Worm (Caenorhabditis elegans) whole organism, young adult: ENCODE data around the gene C27F2.4.

Experiments
- B0261.1 ChIP-seq: sonication (generic microtip); optimal IDR thresholded peaks from 2 replicates; lab custom pipeline; 2016; ENCODE audit warnings: mild to moderate bottlenecking, missing genetic modification characterization, moderate library complexity, missing compliant biosample characterization
- B0336.3 ChIP-seq: fragments of 200-800 bp; sonication (Bioruptor generic); IDR thresholded peaks from 2 replicates; pipeline ENCODE4 v1.3.6; 2022; ENCODE audit warnings: missing genetic modification characterization, missing compliant biosample characterization
- C17E4.6 ChIP-seq: fragments of 200-800 bp; sonication (Bioruptor generic); IDR thresholded peaks from 2 replicates; pipeline ENCODE4 v1.3.6; 2022; ENCODE audit warnings: missing genetic modification reagents, missing genetic modification characterization, missing compliant biosample characterization
- D2030.7 ChIP-seq: fragments of 200-800 bp; sonication (Bioruptor generic); IDR thresholded peaks from 2 replicates; pipeline ENCODE4 v1.3.6; 2022; ENCODE audit warnings: missing genetic modification reagents, missing genetic modification characterization, missing compliant biosample characterization
- F10E7.11 ChIP-seq: sonication (generic microtip); optimal IDR thresholded peaks from 2 replicates; lab custom pipeline; 2017; ENCODE audit warnings: mild to moderate bottlenecking, missing genetic modification characterization, moderate library complexity, missing compliant biosample characterization
- F39B2.1 ChIP-seq: fragments of 200-800 bp; sonication (Bioruptor generic); IDR thresholded peaks from 2 replicates; pipeline ENCODE4 v1.3.6; 2022; ENCODE audit warnings: missing genetic modification reagents, missing genetic modification characterization, missing compliant biosample characterization
- F55B11.4 ChIP-seq: sonication (generic microtip); optimal IDR thresholded peaks from 2 replicates; lab custom pipeline; 2016; ENCODE audit warnings: missing compliant biosample characterization, missing genetic modification characterization, borderline replicate concordance; ENCODE audit not compliant: insufficient read depth
- F57A8.1 ChIP-seq: fragments of 200-800 bp; sonication (Bioruptor generic); optimal IDR thresholded peaks from 2 replicates; lab custom pipeline; 2018; ENCODE audit warnings: mild to moderate bottlenecking, missing genetic modification characterization, moderate library complexity, missing compliant biosample characterization
- F57C9.4 ChIP-seq: sonication (generic microtip); optimal IDR thresholded peaks from 2 replicates; lab custom pipeline; 2017; ENCODE audit warnings: mild to moderate bottlenecking, missing genetic modification characterization, missing compliant biosample characterization
- Y53G8AR.9 ChIP-seq: fragments of 200-800 bp; sonication (Bioruptor generic); conservative IDR thresholded peaks from 2 replicates; pipeline ENCODE4 v1.3.6; 2022; ENCODE audit warnings: missing genetic modification reagents, missing genetic modification characterization, missing compliant biosample characterization
- aptf-2 ChIP-seq: fragments of 200-800 bp; sonication (Bioruptor generic); conservative IDR thresholded peaks from 2 replicates; pipeline ENCODE4 v1.3.6; 2022; ENCODE audit warnings: missing genetic modification reagents, missing genetic modification characterization, missing compliant biosample characterization
- attf-3 ChIP-seq: fragments of 200-800 bp; sonication (Bioruptor generic); conservative IDR thresholded peaks from 2 replicates; pipeline ENCODE4 v1.3.6; 2022; ENCODE audit warnings: missing genetic modification reagents, missing genetic modification characterization, missing compliant biosample characterization
- attf-6 ChIP-seq: fragments of 200-800 bp; sonication (Bioruptor generic); IDR thresholded peaks from 2 replicates; pipeline ENCODE4 v1.3.6; 2022; ENCODE audit warnings: missing genetic modification reagents, missing genetic modification characterization, missing compliant biosample characterization
- ccch-3 ChIP-seq: fragments of 200-800 bp; sonication (Bioruptor generic); optimal IDR thresholded peaks from 2 replicates; lab custom pipeline; 2018; ENCODE audit warnings: mild to moderate bottlenecking, missing genetic modification characterization, missing compliant biosample characterization
- cebp-1 ChIP-seq, 2 experiments: fragments of 200-800 bp in 1 of 2; sonication (Bioruptor generic) in 1 of 2; sonication (generic microtip) in 1 of 2; IDR thresholded peaks in 1 of 2; optimal IDR thresholded peaks in 1 of 2; 2 replicates each; pipeline versions ENCODE4 v1.3.6 to Lab custom; 2017 to 2022; ENCODE audit warnings: missing compliant biosample characterization in 2 of 2, missing genetic modification characterization in 2 of 2, mild to moderate bottlenecking in 1 of 2, missing genetic modification reagents in 1 of 2, moderate library complexity in 1 of 2
- cebp-2 ChIP-seq: fragments of 200-800 bp; sonication (Bioruptor generic); IDR thresholded peaks from 2 replicates; pipeline ENCODE4 v1.3.6; 2022; ENCODE audit warnings: missing genetic modification characterization, missing compliant biosample characterization
- ceh-27 ChIP-seq: fragments of 200-800 bp; sonication (Bioruptor generic); optimal IDR thresholded peaks from 2 replicates; lab custom pipeline; 2018; ENCODE audit warnings: mild to moderate bottlenecking, missing genetic modification characterization, moderate library complexity, missing compliant biosample characterization
- ceh-40 ChIP-seq: fragments of 200-800 bp; sonication (Bioruptor generic); IDR thresholded peaks from 2 replicates; pipeline ENCODE4 v1.3.6; 2022; ENCODE audit warnings: missing genetic modification characterization, missing compliant biosample characterization
- ceh-91 ChIP-seq: fragments of 200-800 bp; sonication (Bioruptor generic); IDR thresholded peaks from 2 replicates; pipeline ENCODE4 v1.3.6; 2022; ENCODE audit warnings: missing genetic modification reagents, missing genetic modification characterization, missing compliant biosample characterization
- chd-7 ChIP-seq: sonication (generic microtip); optimal IDR thresholded peaks from 2 replicates; lab custom pipeline; 2016; ENCODE audit warnings: mild to moderate bottlenecking, missing genetic modification characterization, moderate library complexity, missing compliant biosample characterization
- dox-1 ChIP-seq: fragments of 200-800 bp; sonication (Bioruptor generic); IDR thresholded peaks from 2 replicates; pipeline ENCODE4 v1.3.6; 2022; ENCODE audit warnings: missing genetic modification reagents, missing genetic modification characterization, missing compliant biosample characterization
- dpff-1 ChIP-seq: sonication (generic microtip); optimal IDR thresholded peaks from 2 replicates; lab custom pipeline; 2017; ENCODE audit warnings: mild to moderate bottlenecking, missing genetic modification characterization, missing compliant biosample characterization
- ets-4 ChIP-seq: fragments of 200-800 bp; sonication (Bioruptor generic); optimal IDR thresholded peaks from 2 replicates; lab custom pipeline; 2018; ENCODE audit warnings: mild to moderate bottlenecking, missing genetic modification characterization, missing compliant biosample characterization
- fkh-3 ChIP-seq: sonication (generic microtip); optimal IDR thresholded peaks from 2 replicates; lab custom pipeline; 2016; ENCODE audit warnings: mild to moderate bottlenecking, missing genetic modification characterization, missing compliant biosample characterization
- gei-17 ChIP-seq: fragments of 200-800 bp; sonication (Bioruptor generic); optimal IDR thresholded peaks from 2 replicates; lab custom pipeline; 2018; ENCODE audit warnings: mild to moderate bottlenecking, missing genetic modification characterization, missing compliant biosample characterization
- him-1 ChIP-seq: sonication (generic microtip); optimal IDR thresholded peaks from 2 replicates; lab custom pipeline; 2016; ENCODE audit warnings: missing genotype, missing genetic modification reagents, missing genetic modification characterization, missing compliant biosample characterization
- hrde-1 ChIP-seq: sonication (generic microtip); optimal IDR thresholded peaks from 2 replicates; lab custom pipeline; 2016; ENCODE audit warnings: missing genetic modification characterization, mild to moderate bottlenecking, missing compliant biosample characterization, moderate library complexity, missing genotype, missing genetic modification reagents, borderline replicate concordance
- let-607 ChIP-seq, 2 experiments: fragments of 200-800 bp in 1 of 2; sonication (Bioruptor generic) in 1 of 2; sonication (generic microtip) in 1 of 2; optimal IDR thresholded peaks; 2 replicates each; lab custom pipeline; 2016 to 2018; ENCODE audit warnings: mild to moderate bottlenecking in 2 of 2, missing compliant biosample characterization in 2 of 2, missing genetic modification characterization in 2 of 2, moderate library complexity in 2 of 2, missing genotype in 1 of 2
- lin-26 ChIP-seq: fragments of 200-800 bp; sonication (Bioruptor generic); IDR thresholded peaks from 2 replicates; pipeline ENCODE4 v1.3.6; 2022; ENCODE audit warnings: missing genetic modification reagents, missing genetic modification characterization, missing compliant biosample characterization
- lin-40 ChIP-seq: sonication (generic microtip); optimal IDR thresholded peaks from 2 replicates; lab custom pipeline; 2016; ENCODE audit warnings: missing genetic modification characterization, mild to moderate bottlenecking, missing compliant biosample characterization, missing genotype, missing genetic modification reagents
- lin-54 ChIP-seq: fragments of 200-800 bp; sonication (Bioruptor generic); optimal IDR thresholded peaks from 2 replicates; lab custom pipeline; 2018; ENCODE audit warnings: mild to moderate bottlenecking, missing genetic modification characterization, missing compliant biosample characterization
- lir-1 ChIP-seq: fragments of 200-800 bp; sonication (Bioruptor generic); conservative IDR thresholded peaks from 2 replicates; pipeline ENCODE4 v1.3.6; 2022; ENCODE audit warnings: missing genetic modification reagents, missing genetic modification characterization, missing compliant biosample characterization
- lsl-1 ChIP-seq: fragments of 200-800 bp; sonication (Bioruptor generic); optimal IDR thresholded peaks from 2 replicates; lab custom pipeline; 2018; ENCODE audit warnings: mild to moderate bottlenecking, missing genetic modification characterization, moderate library complexity, missing compliant biosample characterization
- madf-10 ChIP-seq: sonication (generic microtip); optimal IDR thresholded peaks from 2 replicates; lab custom pipeline; 2016; ENCODE audit warnings: mild to moderate bottlenecking, missing genetic modification characterization, missing compliant biosample characterization
- madf-3 ChIP-seq: fragments of 200-800 bp; sonication (Bioruptor generic); IDR thresholded peaks from 2 replicates; pipeline ENCODE4 v1.3.6; 2022; ENCODE audit warnings: missing genetic modification reagents, missing genetic modification characterization, missing compliant biosample characterization
- madf-8 ChIP-seq: fragments of 200-800 bp; sonication (Bioruptor generic); conservative IDR thresholded peaks from 2 replicates; pipeline ENCODE4 v1.3.6; 2022; ENCODE audit warnings: missing genetic modification reagents, missing genetic modification characterization, missing compliant biosample characterization
- mxl-1 ChIP-seq: sonication (generic microtip); optimal IDR thresholded peaks from 2 replicates; lab custom pipeline; 2016; ENCODE audit warnings: missing genetic modification characterization, missing compliant biosample characterization
- nhr-179 ChIP-seq: sonication (generic microtip); optimal IDR thresholded peaks from 2 replicates; lab custom pipeline; 2016; ENCODE audit warnings: mild to moderate bottlenecking, missing genetic modification characterization, missing compliant biosample characterization
- snpc-4 ChIP-seq, 5 experiments: fragments of 150-350 bp in 1 of 5; sonication (generic microtip) in 4 of 5; optimal IDR thresholded peaks; 2 replicates each; lab custom pipeline; 2014 to 2018; ENCODE audit warnings: missing genetic modification characterization in 5 of 5, missing biosample characterization in 3 of 5, antibody characterized with exemption in 2 of 5, mild to moderate bottlenecking in 2 of 5, missing compliant biosample characterization in 2 of 5, missing genotype in 2 of 5, moderate library complexity in 2 of 5, missing genetic modification reagents in 1 of 5
- somi-1 ChIP-seq: fragments of 200-800 bp; sonication (Bioruptor generic); optimal IDR thresholded peaks from 2 replicates; lab custom pipeline; 2018; ENCODE audit warnings: mild to moderate bottlenecking, missing genetic modification characterization, missing compliant biosample characterization
- sptf-2 ChIP-seq: fragments of 200-800 bp; sonication (Bioruptor generic); optimal IDR thresholded peaks from 2 replicates; lab custom pipeline; 2018; ENCODE audit warnings: mild to moderate bottlenecking, missing genetic modification characterization, missing compliant biosample characterization
- ztf-18 ChIP-seq: sonication (generic microtip); optimal IDR thresholded peaks from 2 replicates; lab custom pipeline; 2016; ENCODE audit warnings: missing genotype, mild to moderate bottlenecking, missing genetic modification characterization, missing compliant biosample characterization
- ztf-22 ChIP-seq: fragments of 200-800 bp; sonication (Bioruptor generic); optimal IDR thresholded peaks from 2 replicates; lab custom pipeline; 2018; ENCODE audit warnings: mild to moderate bottlenecking, missing genetic modification characterization, moderate library complexity, missing compliant biosample characterization
- ztf-25 ChIP-seq: fragments of 200-800 bp; sonication (Bioruptor generic); IDR thresholded peaks from 2 replicates; pipeline ENCODE4 v1.3.6; 2022; ENCODE audit warnings: missing genetic modification reagents, missing genetic modification characterization, missing compliant biosample characterization
- ztf-3 ChIP-seq: fragments of 200-800 bp; sonication (Bioruptor generic); optimal IDR thresholded peaks from 2 replicates; lab custom pipeline; 2018; ENCODE audit warnings: mild to moderate bottlenecking, missing genetic modification characterization, missing compliant biosample characterization

The C27F2.4 gene

DNA sequence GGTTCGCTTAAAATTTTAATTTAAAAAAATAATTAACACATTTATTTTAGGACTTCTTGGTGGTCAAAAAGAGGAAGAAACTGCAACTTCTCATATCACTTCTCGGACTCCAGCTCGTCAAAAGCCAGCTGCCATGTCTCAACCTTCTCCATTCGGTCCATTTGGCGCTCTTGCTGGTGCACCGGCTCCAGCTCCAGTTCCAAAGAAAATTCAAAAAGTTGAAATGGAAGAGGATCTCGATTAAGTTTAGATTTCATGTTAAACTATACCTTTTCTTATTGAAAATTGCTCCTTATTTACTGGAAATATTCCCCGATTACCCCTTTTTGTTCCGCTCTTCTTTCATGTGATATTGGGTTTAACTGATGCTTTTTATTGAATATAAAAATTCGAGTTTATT is 46.4 kb downstream of the C27F2.4 start:
- peak; percentile 19 for TF ChIP-seq hrde-1
- no peak for TF ChIP-seq C17E4.6 (GFP tag; lab: Robert Waterston, UW)

DNA sequence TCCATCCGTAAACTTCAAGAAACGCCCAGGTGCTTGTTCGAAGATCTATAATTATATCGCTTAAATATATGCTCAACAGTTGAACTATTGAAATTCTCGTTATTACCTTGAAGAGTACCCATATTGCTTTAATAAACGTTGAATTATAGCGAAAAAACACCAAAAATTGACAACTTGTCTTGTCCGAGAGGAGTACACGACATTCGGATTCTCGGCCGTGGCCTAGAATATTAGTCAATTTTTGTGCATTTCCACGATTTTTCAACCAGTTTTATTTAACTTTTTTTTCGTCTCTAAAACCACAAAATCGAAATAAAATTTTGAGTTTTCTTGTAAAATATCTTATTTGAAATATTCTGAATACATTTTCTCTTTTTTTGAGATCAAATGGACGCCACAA is 47.8 kb downstream of the C27F2.4 start, which contains the start of the genes F26F4.9 and cee-1:
Gene F26F4.9 (minus strand): TSS at position 205 of the 400 bp plus-strand sequence.
Gene cee-1 (plus strand): TSS at position 383 of the 400 bp plus-strand sequence.
- TF ChIP-seq cebp-1 (GFP tag; IDR thresholded peaks at IDR 0.05; lab: Robert Waterston, UW): no peak
- TF ChIP-seq cebp-1 (tag; optimal IDR thresholded peaks at IDR 0.05; lab: Kevin White, UChicago): peak; percentile 24
- no peak for TF ChIP-seq madf-10 (tag; lab: Kevin White, UChicago)
- TF ChIP-seq lin-26 (GFP tag; lab: Robert Waterston, UW): no peak
- no peak for TF ChIP-seq aptf-2
- TF ChIP-seq F10E7.11 (tag; lab: Kevin White, UChicago): no peak
- no peak for TF ChIP-seq snpc-4 (GFP tag; optimal IDR thresholded peaks at IDR 0.05; lab: Kevin White, UChicago)
- TF ChIP-seq snpc-4 (tag; optimal IDR thresholded peaks at IDR 0.05; lab: Kevin White, UChicago): no peak
- no peak for TF ChIP-seq nhr-179 (tag; lab: Kevin White, UChicago)
- no peak for TF ChIP-seq ztf-22 (GFP tag; lab: Kevin White, UChicago)
- no peak for TF ChIP-seq gei-17 (GFP tag; lab: Kevin White, UChicago)
- TF ChIP-seq dpff-1 (tag; lab: Kevin White, UChicago): no peak
- TF ChIP-seq ztf-3 (GFP tag; lab: Kevin White, UChicago): no peak
- no peak for TF ChIP-seq cebp-2 (GFP tag; lab: Robert Waterston, UW)
- TF ChIP-seq B0336.3 (GFP tag; lab: Robert Waterston, UW): no peak
- peak; percentile 34 for TF ChIP-seq lsl-1 (GFP tag; lab: Kevin White, UChicago)
- TF ChIP-seq ceh-27 (GFP tag; lab: Kevin White, UChicago): peak; percentile 61
- peak; percentile 44 for TF ChIP-seq him-1 (tag; lab: Kevin White, UChicago)
- peak; percentile 8 for TF ChIP-seq ztf-18 (tag; lab: Kevin White, UChicago)
- no peak for TF ChIP-seq hrde-1
- peak; percentile 26; the same call in 1 of the 2 replicates for TF ChIP-seq D2030.7
- no peak for TF ChIP-seq F55B11.4 (tag; lab: Kevin White, UChicago)
- TF ChIP-seq attf-3: no peak
- no peak for TF ChIP-seq somi-1 (GFP tag; lab: Kevin White, UChicago)
- no peak for TF ChIP-seq ets-4
- TF ChIP-seq ztf-25 (GFP tag; lab: Robert Waterston, UW): no peak
- TF ChIP-seq fkh-3 (tag; lab: Kevin White, UChicago): no peak
- TF ChIP-seq Y53G8AR.9 (GFP tag; lab: Robert Waterston, UW): no peak
- TF ChIP-seq lin-54 (GFP tag; lab: Kevin White, UChicago): peak; percentile 3
- no peak for TF ChIP-seq madf-3
- no peak for TF ChIP-seq F39B2.1 (GFP tag; lab: Robert Waterston, UW)
- TF ChIP-seq lir-1 (GFP tag; lab: Robert Waterston, UW): no peak
- TF ChIP-seq F57C9.4: no peak
- peak in 1 of 2 experiments; percentile 60 for TF ChIP-seq let-607 (tag; optimal IDR thresholded peaks at IDR 0.05; lab: Kevin White, UChicago)
- TF ChIP-seq attf-6: no peak
- TF ChIP-seq lin-40: peak; percentile 5
- no peak for TF ChIP-seq ccch-3 (GFP tag; lab: Kevin White, UChicago)
- no peak for TF ChIP-seq sptf-2 (GFP tag; lab: Kevin White, UChicago)
- TF ChIP-seq chd-7: no peak
- no peak for TF ChIP-seq C17E4.6 (GFP tag; lab: Robert Waterston, UW)
- peak; percentile 36; the same call in 1 of the 2 replicates for TF ChIP-seq madf-8 (GFP tag; lab: Robert Waterston, UW)
- no peak for TF ChIP-seq ceh-91
- no peak for TF ChIP-seq F57A8.1 (GFP tag; lab: Kevin White, UChicago)
- no peak for TF ChIP-seq mxl-1
- TF ChIP-seq B0261.1 (tag; lab: Kevin White, UChicago): no peak
- peak; percentile 54; the same call in 1 of the 2 replicates for TF ChIP-seq dox-1
- TF ChIP-seq ceh-40 (GFP tag; lab: Robert Waterston, UW): 0 out of 2 replicates have a peak, but pooled peaks have one; percentile 10
